Fruit fly (Drosophila melanogaster): ENCODE measurements around the gene CG5149.

- TF ChIP-seq Kr (GFP tag; optimal IDR thresholded peaks at IDR 0.05) (no peak), otp (GFP tag; IDR thresholded peaks at IDR 0.05) (no peak; the same call in 2 of the 3 replicates), CG1603 (tag; optimal IDR thresholded peaks at IDR 0.05) (peak; percentile 34), Bteb2 (GFP tag; optimal IDR thresholded peaks at IDR 0.05) (no peak), tna (GFP tag; IDR thresholded peaks at IDR 0.05; ENCODE audit: partially characterized antibody) (no peak), CG14014 (GFP tag; IDR thresholded peaks at IDR 0.05) (0 out of 2 replicates have a peak, but pooled peaks have one; percentile 28), CG18476 (GFP tag; optimal IDR thresholded peaks at IDR 0.05) (no peak), Opbp (GFP tag; IDR thresholded peaks at IDR 0.05; ENCODE audit: partially characterized antibody) (no peak), corto (GFP tag; optimal IDR thresholded peaks at IDR 0.05) (peak; percentile 69), zen2 (GFP tag; IDR thresholded peaks at IDR 0.05; ENCODE audit: partially characterized antibody) (no peak), CG5953 (GFP tag; IDR thresholded peaks at IDR 0.05) (0 out of 2 replicates have a peak, but pooled peaks have one; percentile 17), Hey (tag; optimal IDR thresholded peaks at IDR 0.05) (no peak), CG10654 (GFP tag; optimal IDR thresholded peaks at IDR 0.05) (no peak)
Observed at dm6 chr2L:7423333-7423895, 35.4 kb upstream of the CG5149 start.

Measured in whole organism, embryonic.